Fruit fly (Drosophila melanogaster) whole organism, embryonic: Measurements from ENCODE around the gene CG8861.
A peak's percentile ranks its signal among the peaks of the same experiment; 100 is the strongest.

ENCODE experiments used
- Bdp1 ChIP-seq: fragments of 200-800 bp; sonication (Bioruptor generic); optimal IDR thresholded peaks from 3 replicates; lab custom pipeline; 2016; ENCODE audit warnings: missing biosample characterization, missing genetic modification characterization
- CG10321 ChIP-seq: fragments of 200-800 bp; sonication (Bioruptor generic); IDR thresholded peaks from 2 replicates; pipeline ENCODE4 v1.3.6; 2022; ENCODE audit warnings: missing biosample characterization, missing genetic modification characterization
- CG11085 ChIP-seq: fragments of 200-800 bp; sonication (Bioruptor generic); IDR thresholded peaks from 2 replicates; pipeline ENCODE4 v1.3.6; 2022; ENCODE audit warnings: missing biosample characterization, missing genetic modification characterization
- CG12659 ChIP-seq: fragments of 200-800 bp; sonication (Bioruptor generic); optimal IDR thresholded peaks from 3 replicates; lab custom pipeline; 2017; ENCODE audit warnings: mild to moderate bottlenecking, missing biosample characterization, missing genetic modification reagents, missing genetic modification characterization
- CG15479 ChIP-seq: fragments of 200-800 bp; sonication (Bioruptor generic); optimal IDR thresholded peaks from 3 replicates; lab custom pipeline; 2019; ENCODE audit warnings: missing biosample characterization, mild to moderate bottlenecking, missing genetic modification characterization, moderate library complexity
- CG15601 ChIP-seq: fragments of 200-800 bp; sonication (Bioruptor generic); optimal IDR thresholded peaks from 3 replicates; lab custom pipeline; 2019; ENCODE audit warnings: missing biosample characterization, mild to moderate bottlenecking, missing genetic modification characterization, moderate library complexity
- CG15696 ChIP-seq: fragments of 200-800 bp; sonication (Bioruptor generic); optimal IDR thresholded peaks from 2 replicates; lab custom pipeline; 2019; ENCODE audit warnings: missing biosample characterization, mild to moderate bottlenecking, missing genetic modification characterization, moderate library complexity
- CG16813 ChIP-seq: fragments of 200-800 bp; sonication (Bioruptor generic); IDR thresholded peaks from 3 replicates; pipeline ENCODE4 v1.3.6; 2022; ENCODE audit warnings: missing biosample characterization, missing genetic modification characterization; ENCODE audit not compliant: partially characterized antibody
- CG17361 ChIP-seq: fragments of 200-800 bp; sonication (Bioruptor generic); IDR thresholded peaks from 3 replicates; pipeline ENCODE4 v1.3.6; 2022; ENCODE audit warnings: missing biosample characterization, missing genetic modification characterization
- CG17612 ChIP-seq: fragments of 200-800 bp; sonication (Bioruptor generic); IDR thresholded peaks from 2 replicates; pipeline ENCODE4 v1.3.6; 2022; ENCODE audit warnings: missing biosample characterization, missing genetic modification characterization
- CG18011 ChIP-seq: fragments of 200-800 bp; sonication (Bioruptor generic); optimal IDR thresholded peaks from 2 replicates; lab custom pipeline; 2017; ENCODE audit warnings: missing biosample characterization, missing genetic modification characterization, mild to moderate bottlenecking, moderate library complexity, missing genotype
- CG2116 ChIP-seq: fragments of 200-800 bp; sonication (Bioruptor generic); optimal IDR thresholded peaks from 3 replicates; lab custom pipeline; 2018; ENCODE audit warnings: missing biosample characterization, mild to moderate bottlenecking, missing genetic modification characterization
- CG2120 ChIP-seq: fragments of 200-800 bp; sonication (Bioruptor generic); optimal IDR thresholded peaks from 3 replicates; lab custom pipeline; 2016; ENCODE audit warnings: missing biosample characterization, missing genetic modification characterization
- CG2202 ChIP-seq: fragments of 200-800 bp; sonication (Bioruptor generic); optimal IDR thresholded peaks from 2 replicates; lab custom pipeline; 2018; ENCODE audit warnings: missing biosample characterization, mild to moderate bottlenecking, missing genetic modification characterization
- CG4328 ChIP-seq: fragments of 200-800 bp; sonication (Bioruptor generic); optimal IDR thresholded peaks from 3 replicates; lab custom pipeline; 2017; ENCODE audit warnings: missing biosample characterization, missing genetic modification reagents, missing genetic modification characterization
- CG4404 ChIP-seq: fragments of 200-800 bp; sonication (Bioruptor generic); IDR thresholded peaks from 2 replicates; pipeline ENCODE4 v1.3.6; 2022; ENCODE audit warnings: missing biosample characterization, missing genetic modification characterization
- CG6689 ChIP-seq: fragments of 200-800 bp; sonication (Bioruptor generic); IDR thresholded peaks from 2 replicates; pipeline ENCODE4 v1.3.6; 2022; ENCODE audit warnings: missing biosample characterization, missing genetic modification characterization
- CG8290 ChIP-seq, 3 experiments: fragments of 200-800 bp; sonication (Bioruptor generic); optimal IDR thresholded peaks; 2 replicates each; lab custom pipeline; 2016 to 2019; ENCODE audit warnings: missing biosample characterization in 3 of 3, missing genetic modification characterization in 3 of 3, mild to moderate bottlenecking in 2 of 3, moderate library complexity in 1 of 3
- D ChIP-seq, 2 experiments: fragments of 200-800 bp in 1 of 2; fragments of >200 bp in 1 of 2; sonication (Bioruptor generic) in 1 of 2; optimal IDR thresholded peaks; 2 replicates in 1 of 2; 3 replicates in 1 of 2; lab custom pipeline; 2017; ENCODE audit warnings: mild to moderate bottlenecking in 1 of 2, missing biosample characterization in 1 of 2, missing genetic modification characterization in 1 of 2, missing genetic modification reagents in 1 of 2
- Dll ChIP-seq: fragments of 200-800 bp; sonication (Bioruptor generic); IDR thresholded peaks from 4 replicates; pipeline ENCODE4 v1.3.6; 2022; ENCODE audit warnings: missing biosample characterization, missing genetic modification characterization; ENCODE audit not compliant: partially characterized antibody
- HLH4C ChIP-seq: fragments of 200-800 bp; sonication (Bioruptor generic); IDR thresholded peaks from 3 replicates; pipeline ENCODE4 v1.3.6; 2022; ENCODE audit warnings: missing biosample characterization, missing genetic modification characterization; ENCODE audit not compliant: partially characterized antibody
- Lpt ChIP-seq: fragments of >200 bp; optimal IDR thresholded peaks from 2 replicates; lab custom pipeline; 2018; ENCODE audit warnings: missing biosample characterization, missing genetic modification characterization
- MESR4 ChIP-seq: fragments of 200-800 bp; sonication (Bioruptor generic); optimal IDR thresholded peaks from 2 replicates; lab custom pipeline; 2018; ENCODE audit warnings: missing biosample characterization, mild to moderate bottlenecking, missing genetic modification characterization, moderate library complexity
- Myb ChIP-seq: fragments of 200-800 bp; sonication (Bioruptor generic); optimal IDR thresholded peaks from 2 replicates; lab custom pipeline; 2016; ENCODE audit warnings: missing biosample characterization, missing genetic modification characterization
- Scr ChIP-seq: fragments of 200-800 bp; sonication (Bioruptor generic); IDR thresholded peaks from 2 replicates; pipeline ENCODE4 v1.3.6; 2022; ENCODE audit warnings: missing biosample characterization, missing genetic modification characterization; ENCODE audit not compliant: partially characterized antibody
- Sry-β ChIP-seq: fragments of 200-800 bp; sonication (Bioruptor generic); optimal IDR thresholded peaks from 2 replicates; lab custom pipeline; 2018; ENCODE audit warnings: missing biosample characterization, mild to moderate bottlenecking, missing genetic modification characterization, moderate library complexity
- Sry-δ ChIP-seq: fragments of 200-800 bp; sonication (Bioruptor generic); optimal IDR thresholded peaks from 2 replicates; lab custom pipeline; 2016; ENCODE audit warnings: missing biosample characterization, missing genetic modification characterization
- ato ChIP-seq: fragments of 200-800 bp; sonication (Bioruptor generic); IDR thresholded peaks from 2 replicates; pipeline ENCODE4 v1.3.6; 2022; ENCODE audit warnings: missing biosample characterization, missing genetic modification characterization; ENCODE audit not compliant: partially characterized antibody
- cg ChIP-seq: fragments of 200-800 bp; sonication (Bioruptor generic); optimal IDR thresholded peaks from 3 replicates; lab custom pipeline; 2019; ENCODE audit warnings: missing biosample characterization, mild to moderate bottlenecking, missing genetic modification characterization, moderate library complexity
- chinmo ChIP-seq: fragments of 200-800 bp; sonication (Bioruptor generic); IDR thresholded peaks from 4 replicates; pipeline ENCODE4 v1.3.6; 2022; ENCODE audit warnings: missing biosample characterization, missing genetic modification characterization; ENCODE audit not compliant: partially characterized antibody
- chm ChIP-seq: fragments of 200-800 bp; sonication (Bioruptor generic); IDR thresholded peaks from 2 replicates; pipeline ENCODE4 v1.3.6; 2022; ENCODE audit warnings: missing biosample characterization, missing genetic modification characterization
- en ChIP-seq: fragments of 200-800 bp; sonication (Bioruptor generic); optimal IDR thresholded peaks from 2 replicates; lab custom pipeline; 2016; ENCODE audit warnings: missing biosample characterization, missing genetic modification characterization
- eve ChIP-seq, 2 experiments: fragments of >200 bp; optimal IDR thresholded peaks; 2 replicates each; lab custom pipeline; 2017; ENCODE audit warnings: missing biosample characterization in 2 of 2, missing genetic modification characterization in 2 of 2
- gsb-n ChIP-seq: fragments of 200-800 bp; sonication (Bioruptor generic); optimal IDR thresholded peaks from 3 replicates; lab custom pipeline; 2018; ENCODE audit warnings: missing biosample characterization, mild to moderate bottlenecking, missing genetic modification characterization
- hb ChIP-seq: fragments of 200-800 bp; sonication (Bioruptor generic); IDR thresholded peaks from 3 replicates; pipeline ENCODE4 v1.3.6; 2022; ENCODE audit warnings: missing biosample characterization, missing genetic modification characterization; ENCODE audit not compliant: partially characterized antibody
- hkb ChIP-seq, 2 experiments: fragments of 200-800 bp in 1 of 2; fragments of >200 bp in 1 of 2; sonication (Bioruptor generic) in 1 of 2; IDR thresholded peaks in 1 of 2; optimal IDR thresholded peaks in 1 of 2; 2 replicates each; pipeline versions ENCODE4 v1.3.6 to Lab custom; 2017 to 2022; ENCODE audit warnings: missing biosample characterization in 1 of 2, missing genetic modification characterization in 1 of 2
- luna ChIP-seq: fragments of 200-800 bp; sonication (Bioruptor generic); optimal IDR thresholded peaks from 2 replicates; lab custom pipeline; 2016; ENCODE audit warnings: missing biosample characterization, missing genetic modification characterization
- nerfin-1 ChIP-seq: fragments of 200-800 bp; sonication (Bioruptor generic); optimal IDR thresholded peaks from 3 replicates; lab custom pipeline; 2019; ENCODE audit warnings: missing biosample characterization, mild to moderate bottlenecking, missing genetic modification characterization, moderate library complexity
- pzg ChIP-seq: fragments of 200-800 bp; sonication (Bioruptor generic); optimal IDR thresholded peaks from 3 replicates; lab custom pipeline; 2018; ENCODE audit warnings: missing biosample characterization, mild to moderate bottlenecking, missing genetic modification characterization, moderate library complexity
- ranshi ChIP-seq: fragments of 200-800 bp; sonication (Bioruptor generic); IDR thresholded peaks from 2 replicates; pipeline ENCODE4 v1.3.6; 2022; ENCODE audit warnings: missing biosample characterization, missing genetic modification characterization
- row ChIP-seq: fragments of 200-800 bp; sonication (Bioruptor generic); IDR thresholded peaks from 3 replicates; pipeline ENCODE4 v1.3.6; 2022; ENCODE audit warnings: missing biosample characterization, missing genetic modification characterization
- sna ChIP-seq: fragments of 200-800 bp; sonication (Bioruptor generic); IDR thresholded peaks from 2 replicates; pipeline ENCODE4 v1.3.6; 2022; ENCODE audit warnings: missing biosample characterization, missing genetic modification characterization; ENCODE audit not compliant: partially characterized antibody
- usp ChIP-seq: fragments of >200 bp; optimal IDR thresholded peaks from 2 replicates; lab custom pipeline; 2017; ENCODE audit warnings: missing biosample characterization, missing genetic modification characterization
- zen ChIP-seq: fragments of 200-800 bp; sonication (Bioruptor generic); optimal IDR thresholded peaks from 3 replicates; lab custom pipeline; 2018; ENCODE audit warnings: missing biosample characterization, mild to moderate bottlenecking, missing genetic modification characterization, moderate library complexity
- zen2 ChIP-seq: fragments of 200-800 bp; sonication (Bioruptor generic); IDR thresholded peaks from 3 replicates; pipeline ENCODE4 v1.3.6; 2022; ENCODE audit warnings: missing biosample characterization, missing genetic modification characterization; ENCODE audit not compliant: partially characterized antibody

CG8861 gene

DNA sequence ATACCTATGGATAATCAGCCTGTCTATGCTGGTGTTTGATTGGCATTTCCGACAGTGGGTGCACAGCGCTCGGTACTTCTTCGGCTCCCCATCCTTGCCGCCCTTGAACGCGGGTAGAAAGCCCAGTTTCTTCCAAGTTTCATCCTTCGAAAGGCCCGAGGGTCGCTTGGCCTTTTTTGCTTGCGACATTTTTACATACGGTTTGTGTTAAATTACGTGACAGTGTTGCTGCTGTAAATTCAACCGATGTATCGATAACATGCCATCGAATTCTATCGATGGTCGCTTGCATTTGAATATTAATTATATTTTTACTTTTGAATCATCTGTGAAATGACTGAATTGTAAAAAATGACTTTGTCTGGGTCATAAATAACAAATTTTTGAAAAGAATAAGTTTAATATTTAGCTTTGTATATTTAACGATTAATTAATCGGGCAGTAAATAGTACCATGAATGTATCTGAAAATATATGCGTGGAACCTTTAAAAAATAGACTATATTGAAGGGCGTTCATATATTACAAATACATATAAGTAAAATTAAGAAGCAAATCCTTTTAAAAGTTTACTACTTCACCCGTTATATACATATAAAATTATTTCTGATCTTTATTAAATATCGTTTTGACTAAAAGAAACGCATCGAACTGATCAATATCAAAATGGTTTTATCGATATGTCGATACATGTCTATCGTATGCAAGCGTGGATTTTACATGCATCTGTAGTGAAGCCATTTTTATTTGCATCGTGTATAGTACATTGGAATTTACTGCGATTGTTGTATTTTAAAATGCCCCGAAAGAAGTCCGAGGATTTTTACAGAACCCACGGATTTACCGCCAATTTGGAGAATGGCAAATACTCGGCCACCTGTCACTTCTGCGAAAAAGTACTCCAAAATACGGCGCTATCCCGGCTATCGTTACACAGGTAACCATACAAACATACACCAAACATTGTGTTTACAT, 69.8 kb downstream of the CG8861 start, which contains the start of the genes Ibf2 and Ibf1 (continued):
- TF ChIP-seq HLH4C: peak; percentile 77
- TF ChIP-seq CG17612: no peak
- no peak for TF ChIP-seq cg
- peak; percentile 80 for TF ChIP-seq Dll (GFP tag; lab: Robert Waterston, UW)
- no peak for TF ChIP-seq gsb-n
- TF ChIP-seq chm (GFP tag; lab: Robert Waterston, UW): no peak
- TF ChIP-seq CG10321 (GFP tag; lab: Robert Waterston, UW): no peak
- TF ChIP-seq CG6689 (GFP tag; lab: Robert Waterston, UW): no peak
- TF ChIP-seq pzg (GFP tag; lab: Kevin White, UChicago): peak; percentile 42
- peak; percentile 33 for TF ChIP-seq CG12659 (GFP tag; lab: Kevin White, UChicago)
- no peak for TF ChIP-seq CG15696 (tag; lab: Kevin White, UChicago)
- TF ChIP-seq hb: peak; percentile 82
- peak; percentile 41 for TF ChIP-seq CG15479 (GFP tag; lab: Kevin White, UChicago)
- TF ChIP-seq luna (GFP tag; lab: Kevin White, UChicago): no peak
- peak; percentile 59 for TF ChIP-seq MESR4 (GFP tag; lab: Kevin White, UChicago)
- no peak for TF ChIP-seq CG15601 (tag; lab: Kevin White, UChicago)
- TF ChIP-seq en (GFP tag; lab: Kevin White, UChicago): no peak
- TF ChIP-seq Scr (GFP tag; lab: Robert Waterston, UW): peak; percentile 85
- TF ChIP-seq CG2120: no peak
- peak; percentile 21 for TF ChIP-seq Myb
- TF ChIP-seq Lpt (GFP tag; lab: Kevin White, UChicago): no peak
- TF ChIP-seq CG2116 (GFP tag; lab: Kevin White, UChicago): peak; percentile 97
- TF ChIP-seq CG4328 (GFP tag; lab: Kevin White, UChicago): no peak
- no peak for TF ChIP-seq CG2202
- TF ChIP-seq CG11085: no peak
- TF ChIP-seq hkb (optimal IDR thresholded peaks at IDR 0.05; lab: Kevin White, UChicago): peak; percentile 25
- no peak for TF ChIP-seq hkb (GFP tag; IDR thresholded peaks at IDR 0.05; lab: Robert Waterston, UW)
- TF ChIP-seq ranshi (GFP tag; lab: Robert Waterston, UW): no peak
- peak; percentile 84 for TF ChIP-seq CG16813 (GFP tag; lab: Robert Waterston, UW)
- peak; percentile 55; the same call in 2 of the 3 replicates for TF ChIP-seq row (GFP tag; lab: Robert Waterston, UW)
- no peak for TF ChIP-seq CG4404 (GFP tag; lab: Robert Waterston, UW)
- no peak for TF ChIP-seq usp (GFP tag; lab: Kevin White, UChicago)
- TF ChIP-seq eve (GFP tag; optimal IDR thresholded peaks at IDR 0.05; lab: Kevin White, UChicago): no peak
- no peak for TF ChIP-seq CG18011 (GFP tag; lab: Kevin White, UChicago)
- TF ChIP-seq ato (GFP tag; lab: Robert Waterston, UW): peak; percentile 83
- TF ChIP-seq zen2: peak; percentile 45; the same call in 2 of the 3 replicates
- TF ChIP-seq CG8290 (GFP tag; optimal IDR thresholded peaks at IDR 0.05; lab: Kevin White, UChicago): peak; percentile 90
- peak; percentile 66 to 86 for TF ChIP-seq CG8290 (tag; optimal IDR thresholded peaks at IDR 0.05; lab: Kevin White, UChicago)
- peak; percentile 61; the same call in 2 of the 4 replicates for TF ChIP-seq chinmo
- TF ChIP-seq CG17361 (GFP tag; lab: Robert Waterston, UW): 0 out of 3 replicates have a peak, but pooled peaks have one; percentile 28
- TF ChIP-seq Sry-β (GFP tag; lab: Kevin White, UChicago): peak; percentile 70
- no peak for TF ChIP-seq Bdp1 (GFP tag; lab: Kevin White, UChicago)
- peak; percentile 81 for TF ChIP-seq sna (GFP tag; lab: Robert Waterston, UW)
- peak; percentile 22 for TF ChIP-seq Sry-δ (GFP tag; lab: Kevin White, UChicago)
- peak; percentile 92 for TF ChIP-seq nerfin-1 (tag; lab: Kevin White, UChicago)
- TF ChIP-seq zen (tag; lab: Kevin White, UChicago): peak; percentile 35
- no peak for TF ChIP-seq D (optimal IDR thresholded peaks at IDR 0.05; lab: Kevin White, UChicago)
- TF ChIP-seq D (GFP tag; optimal IDR thresholded peaks at IDR 0.05; lab: Kevin White, UChicago): no peak
